Worm (Caenorhabditis elegans) whole organism, L1 larva: ENCODE measurements around the gene srh-73.

Source experiments
- C04F5.9 ChIP-seq: sonication (generic microtip); optimal IDR thresholded peaks from 2 replicates; lab custom pipeline; 2016; ENCODE audit warnings: missing genetic modification characterization, missing compliant biosample characterization
- C16A3.4 ChIP-seq: fragments of 150-350 bp; optimal IDR thresholded peaks from 2 replicates; lab custom pipeline; 2014; ENCODE audit warnings: missing biosample characterization, missing genetic modification characterization
- F16B12.6 ChIP-seq: fragments of 150-350 bp; optimal IDR thresholded peaks from 2 replicates; lab custom pipeline; 2014; ENCODE audit warnings: missing biosample characterization, missing genetic modification characterization
- alr-1 ChIP-seq: fragments of 200-800 bp; sonication (Bioruptor generic); optimal IDR thresholded peaks from 2 replicates; lab custom pipeline; 2018; ENCODE audit warnings: borderline replicate concordance, mild to moderate bottlenecking, missing genetic modification characterization, missing compliant biosample characterization
- aly-2 ChIP-seq: fragments of 150-350 bp; optimal IDR thresholded peaks from 2 replicates; lab custom pipeline; 2014; ENCODE audit warnings: missing biosample characterization, missing genetic modification characterization
- ceh-63 ChIP-seq: fragments of 200-800 bp; sonication (Bioruptor generic); optimal IDR thresholded peaks from 2 replicates; lab custom pipeline; 2018; ENCODE audit warnings: mild to moderate bottlenecking, missing genetic modification characterization, missing compliant biosample characterization
- dsc-1 ChIP-seq: sonication (generic microtip); optimal IDR thresholded peaks from 2 replicates; lab custom pipeline; 2016; ENCODE audit warnings: mild to moderate bottlenecking, missing genetic modification characterization, missing compliant biosample characterization
- efl-1 ChIP-seq, 4 experiments: fragments of 150-350 bp; optimal IDR thresholded peaks in 3 of 4; peaks in 1 of 4; 1 replicate in 1 of 4; 2 replicates in 3 of 4; lab custom pipeline; 2014; ENCODE audit warnings: missing biosample characterization in 2 of 4, missing genetic modification characterization in 2 of 4, missing genetic modification reagents in 2 of 4
- efl-3 ChIP-seq: fragments of 200-800 bp; sonication (Bioruptor generic); optimal IDR thresholded peaks from 2 replicates; lab custom pipeline; 2018; ENCODE audit warnings: mild to moderate bottlenecking, missing genetic modification characterization, missing compliant biosample characterization
- egl-27 ChIP-seq, 2 experiments: fragments of 150-350 bp in 1 of 2; sonication (generic microtip); optimal IDR thresholded peaks; 3 replicates each; lab custom pipeline; 2017 to 2018; ENCODE audit warnings: missing biosample characterization in 2 of 2, missing genetic modification characterization in 2 of 2, missing genetic modification reagents in 2 of 2
- fkh-8 ChIP-seq: sonication (generic microtip); optimal IDR thresholded peaks from 2 replicates; lab custom pipeline; 2016; ENCODE audit warnings: mild to moderate bottlenecking, missing genetic modification characterization, missing compliant biosample characterization
- fos-1 ChIP-seq: fragments of 150-350 bp; optimal IDR thresholded peaks from 2 replicates; lab custom pipeline; 2014; ENCODE audit warnings: missing biosample characterization, missing genetic modification characterization
- grh-1 ChIP-seq: fragments of 200-800 bp; sonication (Bioruptor generic); IDR thresholded peaks from 2 replicates; pipeline ENCODE4 v1.3.6; 2022; ENCODE audit warnings: missing genetic modification reagents, missing genetic modification characterization, missing compliant biosample characterization
- hpl-2 ChIP-seq: fragments of 150-350 bp; optimal IDR thresholded peaks from 2 replicates; lab custom pipeline; 2014; ENCODE audit warnings: missing biosample characterization, missing genetic modification reagents, missing genetic modification characterization
- isw-1 ChIP-seq: fragments of 200-800 bp; sonication (Bioruptor generic); IDR thresholded peaks from 2 replicates; pipeline ENCODE4 v1.3.6; 2022; ENCODE audit warnings: missing genetic modification characterization, missing compliant biosample characterization
- jun-1 ChIP-seq: fragments of 150-350 bp; optimal IDR thresholded peaks from 2 replicates; lab custom pipeline; 2014; ENCODE audit warnings: missing biosample characterization, missing genetic modification reagents, missing genetic modification characterization
- lin-14 ChIP-seq: fragments of 200-800 bp; sonication (Bioruptor generic); optimal IDR thresholded peaks from 2 replicates; lab custom pipeline; 2018; ENCODE audit warnings: mild to moderate bottlenecking, missing genetic modification characterization, moderate library complexity, missing compliant biosample characterization
- lin-39 ChIP-seq: fragments of 150-350 bp; optimal IDR thresholded peaks from 2 replicates; lab custom pipeline; 2014; ENCODE audit warnings: missing biosample characterization, missing genetic modification reagents, missing genetic modification characterization
- lsy-2 ChIP-seq, 2 experiments: fragments of 150-350 bp; optimal IDR thresholded peaks; 2 replicates each; lab custom pipeline; 2014; ENCODE audit warnings: missing biosample characterization in 2 of 2, missing genetic modification characterization in 2 of 2
- mep-1 ChIP-seq: fragments of 150-350 bp; optimal IDR thresholded peaks from 2 replicates; lab custom pipeline; 2014; ENCODE audit warnings: missing biosample characterization, missing genetic modification characterization
- nhr-11 ChIP-seq: fragments of 150-350 bp; optimal IDR thresholded peaks from 2 replicates; lab custom pipeline; 2014; ENCODE audit warnings: missing biosample characterization, missing genetic modification characterization
- nhr-237 ChIP-seq: fragments of 150-350 bp; optimal IDR thresholded peaks from 2 replicates; lab custom pipeline; 2014; ENCODE audit warnings: missing biosample characterization, missing genetic modification characterization
- nhr-28 ChIP-seq: fragments of 150-350 bp; optimal IDR thresholded peaks from 2 replicates; lab custom pipeline; 2014; ENCODE audit warnings: missing biosample characterization, missing genetic modification characterization
- nhr-47 ChIP-seq: sonication (generic microtip); optimal IDR thresholded peaks from 2 replicates; lab custom pipeline; 2016; ENCODE audit warnings: mild to moderate bottlenecking, missing genetic modification characterization, moderate library complexity, missing compliant biosample characterization
- nhr-76 ChIP-seq: sonication (generic microtip); optimal IDR thresholded peaks from 2 replicates; lab custom pipeline; 2017; ENCODE audit warnings: missing biosample characterization, missing genetic modification characterization
- nhr-85 ChIP-seq: sonication (generic microtip); peaks from one replicate; lab custom pipeline; 2016; ENCODE audit warnings: missing genetic modification characterization, inconsistent platforms, missing compliant biosample characterization
- nhr-90 ChIP-seq: sonication (generic microtip); optimal IDR thresholded peaks from 2 replicates; lab custom pipeline; 2016; ENCODE audit warnings: mild to moderate bottlenecking, missing genetic modification characterization, missing compliant biosample characterization; ENCODE audit not compliant: poor library complexity
- pax-3 ChIP-seq: fragments of 200-800 bp; sonication (Bioruptor generic); optimal IDR thresholded peaks from 2 replicates; lab custom pipeline; 2018; ENCODE audit warnings: mild to moderate bottlenecking, missing genetic modification characterization, moderate library complexity, missing compliant biosample characterization
- rnt-1 ChIP-seq: sonication (generic microtip); optimal IDR thresholded peaks from 2 replicates; lab custom pipeline; 2016; ENCODE audit warnings: mild to moderate bottlenecking, missing genetic modification characterization, moderate library complexity, missing compliant biosample characterization
- sox-4 ChIP-seq: sonication (generic microtip); optimal IDR thresholded peaks from 2 replicates; lab custom pipeline; 2016; ENCODE audit warnings: missing genetic modification characterization, missing compliant biosample characterization
- swsn-7 ChIP-seq: sonication (generic microtip); optimal IDR thresholded peaks from 2 replicates; lab custom pipeline; 2016; ENCODE audit warnings: missing genetic modification characterization, missing compliant biosample characterization
- tbx-2 ChIP-seq: sonication (generic microtip); optimal IDR thresholded peaks from 2 replicates; lab custom pipeline; 2016; ENCODE audit warnings: missing genetic modification characterization, missing compliant biosample characterization
- unc-30 ChIP-seq: sonication (generic microtip); optimal IDR thresholded peaks from 2 replicates; lab custom pipeline; 2017; ENCODE audit warnings: missing biosample characterization, missing genetic modification characterization
- unc-98 ChIP-seq: fragments of 200-800 bp; sonication (Bioruptor generic); IDR thresholded peaks from 2 replicates; pipeline ENCODE4 v1.3.6; 2022; ENCODE audit warnings: missing genetic modification characterization, missing compliant biosample characterization
- zag-1 ChIP-seq: fragments of 150-350 bp; optimal IDR thresholded peaks from 2 replicates; lab custom pipeline; 2014; ENCODE audit warnings: missing biosample characterization, missing genetic modification characterization
- ztf-11 ChIP-seq, 2 experiments: sonication (generic microtip); optimal IDR thresholded peaks; 2 replicates each; lab custom pipeline; 2016 to 2017; ENCODE audit warnings: missing genetic modification characterization in 2 of 2, missing biosample characterization in 1 of 2, missing compliant biosample characterization in 1 of 2
- ztf-4 ChIP-seq: fragments of 150-350 bp; optimal IDR thresholded peaks from 2 replicates; lab custom pipeline; 2014; ENCODE audit warnings: missing biosample characterization, missing genetic modification characterization

Gene srh-73

ce11 chrII:12471138-12471855 lies 40.7 kb upstream of the srh-73 start, which contains the start of the genes F15A4.5 and phat-8:
Gene F15A4.5 (minus strand): TSS chrII:12471238.
Gene phat-8 (plus strand): TSS chrII:12471805.
- TF ChIP-seq efl-1 (optimal IDR thresholded peaks at IDR 0.05; lab: Kevin White, UChicago) (no peak), efl-1 (GFP tag; optimal IDR thresholded peaks at IDR 0.05 in 1 of 2; lab: Kevin White, UChicago) (peak in 1 of 2 experiments; percentile 58), nhr-237 (tag; lab: Kevin White, UChicago) (no peak)

- TF ChIP-seq nhr-47 (no peak), efl-1 (optimal IDR thresholded peaks at IDR 0.05; lab: Kevin White, UChicago) (no peak), efl-1 (GFP tag; optimal IDR thresholded peaks at IDR 0.05 in 1 of 2; lab: Kevin White, UChicago) (peak in 1 of 2 experiments; percentile 48), lin-14 (GFP tag; lab: Kevin White, UChicago) (no peak)
Measured at ce11 chrII:12473406-12473805, 38.6 kb upstream of the srh-73 start, which contains the start of gene srg-17. Gene srg-17 (plus strand): TSS chrII:12473706.

ce11 chrII:12480811-12481210 lies 31.2 kb upstream of the srh-73 start, which contains the start of gene arrd-9:
Gene arrd-9 (minus strand): TSS chrII:12480911.
- TF ChIP-seq unc-98 (GFP tag; lab: Robert Waterston, UW) (no peak), efl-3 (GFP tag; lab: Kevin White, UChicago) (no peak), pax-3 (tag; lab: Kevin White, UChicago) (no peak)

ce11 chrII:12481645-12482044 lies 30.3 kb upstream of the srh-73 start:
- TF ChIP-seq zag-1 (tag; lab: Kevin White, UChicago) (no peak), efl-1 (optimal IDR thresholded peaks at IDR 0.05; lab: Kevin White, UChicago) (no peak), efl-1 (GFP tag; optimal IDR thresholded peaks at IDR 0.05 in 1 of 2; lab: Kevin White, UChicago) (peak in 1 of 2 experiments; percentile 91)

ce11 chrII:12482622-12483021 lies 29.3 kb upstream of the srh-73 start, which contains the start of gene fbxb-102:
Gene fbxb-102 (plus strand): TSS chrII:12482922.
- no peak for TF ChIP-seq F16B12.6 (tag; lab: Kevin White, UChicago)
- TF ChIP-seq aly-2 = no peak
- no peak for TF ChIP-seq ceh-63 (GFP tag; lab: Kevin White, UChicago)
- TF ChIP-seq hpl-2 (GFP tag; lab: Kevin White, UChicago) = no peak
- no peak for TF ChIP-seq grh-1 (GFP tag; lab: Robert Waterston, UW)
- no peak for TF ChIP-seq swsn-7 (tag; lab: Kevin White, UChicago)
- TF ChIP-seq fos-1 (tag; lab: Kevin White, UChicago) = no peak
- TF ChIP-seq unc-30 (tag; lab: Kevin White, UChicago) = no peak
- no peak for TF ChIP-seq tbx-2

- no peak for TF ChIP-seq nhr-90 (tag; lab: Kevin White, UChicago)
- peak; percentile 29 for TF ChIP-seq nhr-85 (tag; lab: Kevin White, UChicago)
- TF ChIP-seq, all 84 proteins: peak for 1
Measured at ce11 chrII:12485060-12485459, 26.9 kb upstream of the srh-73 start, which contains the start of gene F15A4.10. Gene F15A4.10 (minus strand): TSS chrII:12485160.

ce11 chrII:12488810-12489209 lies 23.2 kb upstream of the srh-73 start:
- TF ChIP-seq lin-39 = no peak
- no peak for TF ChIP-seq lsy-2 (tag; optimal IDR thresholded peaks at IDR 0.05; lab: Kevin White, UChicago)
- TF ChIP-seq aly-2 = no peak
- TF ChIP-seq nhr-76 = no peak
- no peak for TF ChIP-seq egl-27 (tag; optimal IDR thresholded peaks at IDR 0.05; lab: Kevin White, UChicago)
- peak; percentile 90 for TF ChIP-seq dsc-1 (tag; lab: Kevin White, UChicago)
- TF ChIP-seq ztf-11 (tag; optimal IDR thresholded peaks at IDR 0.05; lab: Kevin White, UChicago) = no peak
- no peak for TF ChIP-seq C04F5.9
- no peak for TF ChIP-seq isw-1 (GFP tag; lab: Robert Waterston, UW)
- TF ChIP-seq nhr-237 (tag; lab: Kevin White, UChicago) = no peak
- TF ChIP-seq sox-4 (tag; lab: Kevin White, UChicago) = peak; percentile 52
- no peak for TF ChIP-seq hpl-2 (GFP tag; lab: Kevin White, UChicago)
- no peak for TF ChIP-seq rnt-1 (tag; lab: Kevin White, UChicago)
- no peak for TF ChIP-seq mep-1 (tag; lab: Kevin White, UChicago)
- no peak for TF ChIP-seq ztf-4
- peak; percentile 60 for TF ChIP-seq pax-3 (tag; lab: Kevin White, UChicago)
- no peak for TF ChIP-seq alr-1 (tag; lab: Kevin White, UChicago)
- TF ChIP-seq fkh-8 (tag; lab: Kevin White, UChicago) = peak; percentile 77
- no peak for TF ChIP-seq nhr-28 (tag; lab: Kevin White, UChicago)
- no peak for TF ChIP-seq jun-1 (tag; lab: Kevin White, UChicago)
- TF ChIP-seq nhr-11 (tag; lab: Kevin White, UChicago) = no peak
- no peak for TF ChIP-seq C16A3.4 (tag; lab: Kevin White, UChicago)
